Fruit fly (Drosophila melanogaster): ENCODE results near the gene Usp8.

dm6 chr3R:21161042-21161532 is 27.0 kb downstream of the Usp8 start, which contains the start of gene cDIP:
- TF ChIP-seq CG8478 (optimal IDR thresholded peaks at IDR 0.05): no peak
- TF ChIP-seq CTCF (optimal IDR thresholded peaks at IDR 0.05): no peak

Data from S2 (cell line).